Fruit fly (Drosophila melanogaster) whole organism, embryonic: ENCODE measurements around the gene Nup153.

Experiments
- ATbp ChIP-seq: fragments of 200-800 bp; sonication (Bioruptor generic); optimal IDR thresholded peaks from 2 replicates; lab custom pipeline; 2017; ENCODE audit warnings: missing biosample characterization, mild to moderate bottlenecking, missing genetic modification characterization, missing genetic modification reagents
- Bdp1 ChIP-seq: fragments of 200-800 bp; sonication (Bioruptor generic); optimal IDR thresholded peaks from 3 replicates; lab custom pipeline; 2016; ENCODE audit warnings: missing biosample characterization, missing genetic modification characterization
- CG1024 ChIP-seq: fragments of 200-800 bp; sonication (Bioruptor generic); IDR thresholded peaks from 2 replicates; pipeline ENCODE4 v1.3.6; 2022; ENCODE audit warnings: missing biosample characterization, missing genetic modification characterization
- CG10321 ChIP-seq: fragments of 200-800 bp; sonication (Bioruptor generic); IDR thresholded peaks from 2 replicates; pipeline ENCODE4 v1.3.6; 2022; ENCODE audit warnings: missing biosample characterization, missing genetic modification characterization
- CG10543 ChIP-seq: fragments of 200-800 bp; sonication (Bioruptor generic); optimal IDR thresholded peaks from 3 replicates; lab custom pipeline; 2017; ENCODE audit warnings: missing biosample characterization, mild to moderate bottlenecking, missing genetic modification characterization, moderate library complexity
- CG10979 ChIP-seq: fragments of 200-800 bp; sonication (Bioruptor generic); optimal IDR thresholded peaks from 2 replicates; lab custom pipeline; 2018; ENCODE audit warnings: missing biosample characterization, mild to moderate bottlenecking, missing genetic modification characterization, moderate library complexity
- CG11560 ChIP-seq: fragments of 200-800 bp; sonication (Bioruptor generic); IDR thresholded peaks from 3 replicates; pipeline ENCODE4 v1.3.6; 2022; ENCODE audit warnings: missing biosample characterization, missing genetic modification characterization
- CG13624 ChIP-seq: fragments of 200-800 bp; sonication (Bioruptor generic); optimal IDR thresholded peaks from 2 replicates; lab custom pipeline; 2016; ENCODE audit warnings: missing biosample characterization, missing genetic modification characterization
- CG15479 ChIP-seq: fragments of 200-800 bp; sonication (Bioruptor generic); optimal IDR thresholded peaks from 3 replicates; lab custom pipeline; 2019; ENCODE audit warnings: missing biosample characterization, mild to moderate bottlenecking, missing genetic modification characterization, moderate library complexity
- CG15601 ChIP-seq: fragments of 200-800 bp; sonication (Bioruptor generic); optimal IDR thresholded peaks from 3 replicates; lab custom pipeline; 2019; ENCODE audit warnings: missing biosample characterization, mild to moderate bottlenecking, missing genetic modification characterization, moderate library complexity
- CG16779 ChIP-seq: fragments of 200-800 bp; sonication (Bioruptor generic); IDR thresholded peaks from 2 replicates; pipeline ENCODE4 v1.3.6; 2022; ENCODE audit warnings: missing biosample characterization, missing genetic modification characterization
- CG2199 ChIP-seq: fragments of 200-800 bp; sonication (Bioruptor generic); IDR thresholded peaks from 3 replicates; pipeline ENCODE4 v1.3.6; 2022; ENCODE audit warnings: missing biosample characterization, missing genetic modification characterization
- CG2712 ChIP-seq: fragments of 200-800 bp; optimal IDR thresholded peaks from 3 replicates; lab custom pipeline; 2019; ENCODE audit warnings: missing biosample characterization, mild to moderate bottlenecking, missing genetic modification characterization, moderate library complexity
- CG32532 ChIP-seq: fragments of 200-800 bp; sonication (Bioruptor generic); IDR thresholded peaks from 2 replicates; pipeline ENCODE4 v1.3.6; 2022; ENCODE audit warnings: missing biosample characterization, missing genetic modification characterization
- CG4282 ChIP-seq: fragments of 200-800 bp; sonication (Bioruptor generic); optimal IDR thresholded peaks from 2 replicates; lab custom pipeline; 2016; ENCODE audit warnings: missing biosample characterization, missing genetic modification characterization
- CG4707 ChIP-seq: fragments of 200-800 bp; sonication (Bioruptor generic); optimal IDR thresholded peaks from 2 replicates; lab custom pipeline; 2018; ENCODE audit warnings: missing biosample characterization, mild to moderate bottlenecking, missing genetic modification characterization, moderate library complexity
- CG6175 ChIP-seq: fragments of 200-800 bp; sonication (Bioruptor generic); IDR thresholded peaks from 3 replicates; pipeline ENCODE4 v1.3.6; 2022; ENCODE audit warnings: missing biosample characterization, missing genetic modification characterization
- CG7271 ChIP-seq: fragments of 200-800 bp; sonication (Bioruptor generic); optimal IDR thresholded peaks from 2 replicates; lab custom pipeline; 2018; ENCODE audit warnings: missing biosample characterization, mild to moderate bottlenecking, missing genetic modification characterization, moderate library complexity
- CG7357 ChIP-seq: fragments of 200-800 bp; sonication (Bioruptor generic); IDR thresholded peaks from 3 replicates; pipeline ENCODE4 v1.3.6; 2022; ENCODE audit warnings: missing biosample characterization, missing genetic modification characterization
- CG8290 ChIP-seq, 3 experiments: fragments of 200-800 bp; sonication (Bioruptor generic); optimal IDR thresholded peaks; 2 replicates each; lab custom pipeline; 2016 to 2019; ENCODE audit warnings: missing biosample characterization in 3 of 3, missing genetic modification characterization in 3 of 3, mild to moderate bottlenecking in 2 of 3, moderate library complexity in 1 of 3
- CG8924 ChIP-seq: fragments of 200-800 bp; optimal IDR thresholded peaks from 3 replicates; lab custom pipeline; 2019; ENCODE audit warnings: missing biosample characterization, mild to moderate bottlenecking, missing genetic modification characterization, moderate library complexity
- Dll ChIP-seq: fragments of 200-800 bp; sonication (Bioruptor generic); IDR thresholded peaks from 4 replicates; pipeline ENCODE4 v1.3.6; 2022; ENCODE audit warnings: missing biosample characterization, missing genetic modification characterization; ENCODE audit not compliant: partially characterized antibody
- HHEX ChIP-seq: fragments of 200-800 bp; sonication (Bioruptor generic); optimal IDR thresholded peaks from 3 replicates; lab custom pipeline; 2017; ENCODE audit warnings: missing biosample characterization, mild to moderate bottlenecking, missing genetic modification characterization, missing genetic modification reagents
- HLH3B ChIP-seq: fragments of 200-800 bp; sonication (Bioruptor generic); IDR thresholded peaks from 2 replicates; pipeline ENCODE4 v1.3.6; 2022; ENCODE audit warnings: missing biosample characterization, missing genetic modification characterization
- HLH4C ChIP-seq: fragments of 200-800 bp; sonication (Bioruptor generic); IDR thresholded peaks from 3 replicates; pipeline ENCODE4 v1.3.6; 2022; ENCODE audit warnings: missing biosample characterization, missing genetic modification characterization; ENCODE audit not compliant: partially characterized antibody
- Oaz ChIP-seq: fragments of 200-800 bp; sonication (Bioruptor generic); IDR thresholded peaks from 2 replicates; pipeline ENCODE4 v1.3.6; 2022; ENCODE audit warnings: missing biosample characterization, missing genetic modification characterization
- Ptx1 ChIP-seq: fragments of 200-800 bp; sonication (Bioruptor generic); IDR thresholded peaks from 2 replicates; pipeline ENCODE4 v1.3.6; 2022; ENCODE audit warnings: missing biosample characterization, missing genetic modification characterization
- Rx ChIP-seq: fragments of 200-800 bp; sonication (Bioruptor generic); IDR thresholded peaks from 2 replicates; pipeline ENCODE4 v1.3.6; 2022; ENCODE audit warnings: missing biosample characterization, missing genetic modification characterization
- ase ChIP-seq: fragments of 200-800 bp; sonication (Bioruptor generic); IDR thresholded peaks from 3 replicates; pipeline ENCODE4 v1.3.6; 2022; ENCODE audit warnings: missing biosample characterization, missing genetic modification characterization
- bcd ChIP-seq: fragments of 200-800 bp; sonication (Bioruptor generic); optimal IDR thresholded peaks from 2 replicates; lab custom pipeline; 2017; ENCODE audit warnings: missing biosample characterization, mild to moderate bottlenecking, missing genetic modification characterization
- chm ChIP-seq: fragments of 200-800 bp; sonication (Bioruptor generic); IDR thresholded peaks from 2 replicates; pipeline ENCODE4 v1.3.6; 2022; ENCODE audit warnings: missing biosample characterization, missing genetic modification characterization
- da ChIP-seq: fragments of 200-800 bp; sonication (Bioruptor generic); optimal IDR thresholded peaks from 2 replicates; lab custom pipeline; 2016; ENCODE audit warnings: missing biosample characterization, missing genetic modification characterization
- disco-r ChIP-seq: fragments of 200-800 bp; sonication (Bioruptor generic); optimal IDR thresholded peaks from 2 replicates; lab custom pipeline; 2016; ENCODE audit warnings: missing biosample characterization, missing genetic modification characterization
- dpn ChIP-seq, 2 experiments: fragments of 200-800 bp; sonication (Bioruptor generic); optimal IDR thresholded peaks; 3 replicates each; lab custom pipeline; 2016; ENCODE audit warnings: missing biosample characterization in 2 of 2, missing genetic modification characterization in 2 of 2
- fd96Cb ChIP-seq: fragments of 200-800 bp; sonication (Bioruptor generic); optimal IDR thresholded peaks from 2 replicates; lab custom pipeline; 2018; ENCODE audit warnings: missing biosample characterization, mild to moderate bottlenecking, missing genetic modification characterization, moderate library complexity
- ham ChIP-seq: fragments of 200-800 bp; sonication (Bioruptor generic); IDR thresholded peaks from 2 replicates; pipeline ENCODE4 v1.3.6; 2022; ENCODE audit warnings: missing biosample characterization, missing genetic modification characterization
- ind ChIP-seq: fragments of 200-800 bp; sonication (Bioruptor generic); optimal IDR thresholded peaks from 3 replicates; lab custom pipeline; 2016; ENCODE audit warnings: missing biosample characterization, missing genetic modification characterization
- klu ChIP-seq: fragments of 200-800 bp; sonication (Bioruptor generic); IDR thresholded peaks from 2 replicates; pipeline ENCODE4 v1.3.6; 2022; ENCODE audit warnings: missing biosample characterization, missing genetic modification characterization
- maf-S ChIP-seq: fragments of 200-800 bp; sonication (Bioruptor generic); optimal IDR thresholded peaks from 2 replicates; lab custom pipeline; 2016; ENCODE audit warnings: missing biosample characterization, missing genetic modification characterization
- nmo ChIP-seq: fragments of 200-800 bp; sonication (Bioruptor generic); optimal IDR thresholded peaks from 2 replicates; lab custom pipeline; 2018; ENCODE audit warnings: missing biosample characterization, mild to moderate bottlenecking, missing genetic modification characterization, moderate library complexity
- repo ChIP-seq: fragments of 200-800 bp; sonication (Bioruptor generic); optimal IDR thresholded peaks from 2 replicates; lab custom pipeline; 2016; ENCODE audit warnings: missing biosample characterization, missing genetic modification characterization
- seq ChIP-seq: fragments of 200-800 bp; sonication (Bioruptor generic); IDR thresholded peaks from 2 replicates; pipeline ENCODE4 v1.3.6; 2022; ENCODE audit warnings: missing biosample characterization, missing genetic modification characterization
- sim ChIP-seq: fragments of 200-800 bp; sonication (Bioruptor generic); IDR thresholded peaks from 2 replicates; pipeline ENCODE4 v1.3.6; 2022; ENCODE audit warnings: missing biosample characterization, missing genetic modification characterization
- slou ChIP-seq: fragments of 200-800 bp; sonication (Bioruptor generic); optimal IDR thresholded peaks from 3 replicates; lab custom pipeline; 2016; ENCODE audit warnings: missing biosample characterization, missing genetic modification characterization
- zf30C ChIP-seq: fragments of 200-800 bp; sonication (Bioruptor generic); optimal IDR thresholded peaks from 3 replicates; lab custom pipeline; 2018; ENCODE audit warnings: missing biosample characterization, mild to moderate bottlenecking, missing genetic modification characterization

The Nup153 gene

dm6 chrX:16552968-16553417 lies 46.0 kb upstream of the Nup153 start (continued):
- TF ChIP-seq CG8924 = no peak
- no peak for TF ChIP-seq ind (GFP tag; lab: Kevin White, UChicago)
- TF ChIP-seq ATbp = no peak
- TF ChIP-seq CG2712 (tag; lab: Kevin White, UChicago) = no peak
- TF ChIP-seq CG6175 (GFP tag; lab: Robert Waterston, UW) = no peak
- no peak for TF ChIP-seq HHEX (GFP tag; lab: Kevin White, UChicago)
- TF ChIP-seq CG16779 (GFP tag; lab: Robert Waterston, UW) = no peak
- TF ChIP-seq CG10543 (GFP tag; lab: Kevin White, UChicago) = no peak
- TF ChIP-seq maf-S (GFP tag; lab: Kevin White, UChicago) = no peak
- TF ChIP-seq bcd (GFP tag; lab: Kevin White, UChicago) = no peak
- TF ChIP-seq sim (GFP tag; lab: Robert Waterston, UW) = no peak
- TF ChIP-seq CG10979 (tag; lab: Kevin White, UChicago) = no peak
- TF ChIP-seq Dll (GFP tag; lab: Robert Waterston, UW) = no peak
- no peak for TF ChIP-seq ham (GFP tag; lab: Robert Waterston, UW)
- no peak for TF ChIP-seq CG11560 (tag; lab: Robert Waterston, UW)
- peak; percentile 49; the same call in 1 of the 3 replicates for TF ChIP-seq CG2199
- TF ChIP-seq CG7271 (tag; lab: Kevin White, UChicago) = no peak
- no peak for TF ChIP-seq ase (GFP tag; lab: Robert Waterston, UW)
- no peak for TF ChIP-seq Ptx1 (GFP tag; lab: Robert Waterston, UW)
- no peak for TF ChIP-seq HLH3B
- TF ChIP-seq CG8290 (GFP tag; optimal IDR thresholded peaks at IDR 0.05; lab: Kevin White, UChicago) = peak; percentile 70
- peak; percentile 18 to 88 for TF ChIP-seq CG8290 (tag; optimal IDR thresholded peaks at IDR 0.05; lab: Kevin White, UChicago)
- no peak for TF ChIP-seq Bdp1 (GFP tag; lab: Kevin White, UChicago)
- no peak for TF ChIP-seq CG4282 (GFP tag; lab: Kevin White, UChicago)
- no peak for TF ChIP-seq fd96Cb (tag; lab: Kevin White, UChicago)
- TF ChIP-seq disco-r (GFP tag; lab: Kevin White, UChicago) = no peak
- TF ChIP-seq CG15601 (tag; lab: Kevin White, UChicago) = no peak
- no peak for TF ChIP-seq dpn (GFP tag; optimal IDR thresholded peaks at IDR 0.05; lab: Kevin White, UChicago)
- 0 out of 3 replicates have a peak, but pooled peaks have one; percentile 30 for TF ChIP-seq HLH4C
- no peak for TF ChIP-seq CG7357
- TF ChIP-seq klu (GFP tag; lab: Robert Waterston, UW) = no peak
- TF ChIP-seq zf30C (GFP tag; lab: Kevin White, UChicago) = no peak
- TF ChIP-seq CG1024 (GFP tag; lab: Robert Waterston, UW) = no peak
- no peak for TF ChIP-seq da (GFP tag; lab: Kevin White, UChicago)
- TF ChIP-seq CG10321 (GFP tag; lab: Robert Waterston, UW) = no peak
- no peak for TF ChIP-seq CG32532
- TF ChIP-seq nmo (GFP tag; lab: Kevin White, UChicago) = no peak
- no peak for TF ChIP-seq Rx (GFP tag; lab: Robert Waterston, UW)
- TF ChIP-seq Oaz (GFP tag; lab: Robert Waterston, UW) = no peak
- no peak for TF ChIP-seq chm (GFP tag; lab: Robert Waterston, UW)
- TF ChIP-seq seq (GFP tag; lab: Robert Waterston, UW) = no peak
- no peak for TF ChIP-seq slou (GFP tag; lab: Kevin White, UChicago)
- peak; percentile 99 for TF ChIP-seq CG15479
- no peak for TF ChIP-seq repo (GFP tag; lab: Kevin White, UChicago)
- TF ChIP-seq CG4707 (GFP tag; lab: Kevin White, UChicago) = no peak
- TF ChIP-seq CG13624 (GFP tag; lab: Kevin White, UChicago) = no peak
